Worm (Caenorhabditis elegans): ENCODE results near the gene ser-1.
A peak's percentile ranks its signal among the peaks of the same experiment; 100 is the strongest.

ser-1 gene

DNA sequence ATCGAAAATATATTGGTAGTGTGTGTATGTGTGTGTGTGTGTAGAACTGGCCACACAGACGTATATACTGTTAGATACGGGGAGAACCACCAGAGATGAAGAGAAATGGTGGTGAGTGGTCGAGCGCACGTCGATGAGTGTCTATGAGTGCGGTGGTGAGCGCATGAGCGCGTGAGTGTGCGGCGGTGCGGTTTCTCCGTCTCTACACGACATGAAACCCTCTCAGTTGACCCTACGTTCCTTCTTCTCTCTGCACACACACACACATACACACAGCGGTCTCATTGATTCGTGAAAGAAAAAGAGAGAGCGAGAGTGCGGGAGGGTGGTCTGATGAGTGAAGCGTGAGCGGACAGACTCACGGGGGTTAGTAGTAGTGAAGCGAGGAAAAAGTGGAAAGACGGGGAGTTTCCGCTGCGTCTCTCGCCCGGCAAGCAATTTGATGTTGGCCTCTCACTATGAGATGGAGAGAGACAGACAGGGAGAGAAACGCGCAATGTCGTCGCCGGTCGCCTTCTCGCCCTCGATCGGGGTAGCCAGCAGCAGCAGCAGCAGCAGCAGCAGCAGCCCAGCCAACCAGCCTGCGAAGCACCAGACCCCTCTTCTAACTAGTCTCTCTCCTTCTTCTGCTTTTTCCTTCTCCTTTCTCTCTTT, 32.9 kb downstream of the ser-1 start (continued):
- TF ChIP-seq repo-1 (tag; optimal IDR thresholded peaks at IDR 0.05) = peak; percentile 81
- TF ChIP-seq gei-17 (GFP tag; optimal IDR thresholded peaks at IDR 0.05) = peak; percentile 82
- no peak; the same call in 1 of the 2 replicates for TF ChIP-seq lin-26 (GFP tag; IDR thresholded peaks at IDR 0.05)
- peak; percentile 80 for TF ChIP-seq K11D2.4 (GFP tag; IDR thresholded peaks at IDR 0.05)
- TF ChIP-seq ceh-91 (GFP tag; IDR thresholded peaks at IDR 0.05) = no peak
- 0 out of 2 replicates have a peak, but pooled peaks have one; percentile 39 for TF ChIP-seq bed-1 (GFP tag; IDR thresholded peaks at IDR 0.05)
- no peak for TF ChIP-seq lsl-1 (GFP tag; optimal IDR thresholded peaks at IDR 0.05)
- peak; percentile 98 for TF ChIP-seq chd-7 (tag; optimal IDR thresholded peaks at IDR 0.05)
- peak; percentile 92 for TF ChIP-seq nhr-90 (tag; optimal IDR thresholded peaks at IDR 0.05)
- no peak for TF ChIP-seq lsy-27 (tag; optimal IDR thresholded peaks at IDR 0.05; ENCODE audit: borderline replicate concordance, insufficient read depth)
- peak; percentile 94 for TF ChIP-seq nfyb-1 (GFP tag; IDR thresholded peaks at IDR 0.05)
- peak; percentile 92 for TF ChIP-seq pbrm-1 (GFP tag; IDR thresholded peaks at IDR 0.05)
- peak; percentile 67 for TF ChIP-seq mcd-1 (GFP tag; IDR thresholded peaks at IDR 0.05)
- TF ChIP-seq ama-1 (optimal IDR thresholded peaks at IDR 0.05) = peak; percentile 29
- no peak for TF ChIP-seq ama-1 (GFP tag; optimal IDR thresholded peaks at IDR 0.05)
- no peak for TF ChIP-seq madf-6 (GFP tag; IDR thresholded peaks at IDR 0.05)
- TF ChIP-seq nhr-120 (GFP tag; IDR thresholded peaks at IDR 0.05) = no peak
- TF ChIP-seq ekl-4 (GFP tag; IDR thresholded peaks at IDR 0.05) = no peak; the same call in 1 of the 2 replicates
- TF ChIP-seq B0035.1 (tag; optimal IDR thresholded peaks at IDR 0.05) = peak; percentile 87
- TF ChIP-seq let-607 (tag; optimal IDR thresholded peaks at IDR 0.05) = peak; percentile 72 to 79
- TF ChIP-seq zim-3 (tag; optimal IDR thresholded peaks at IDR 0.05) = peak; percentile 12
- TF ChIP-seq mel-28 (tag; optimal IDR thresholded peaks at IDR 0.05; ENCODE audit: borderline replicate concordance) = no peak
- TF ChIP-seq lin-54 (GFP tag; optimal IDR thresholded peaks at IDR 0.05) = peak; percentile 65
- no peak for TF ChIP-seq nfya-1 (tag; optimal IDR thresholded peaks at IDR 0.05; ENCODE audit: borderline replicate concordance, insufficient read depth)
- peak; percentile 73 for TF ChIP-seq sptf-2 (GFP tag; optimal IDR thresholded peaks at IDR 0.05)
- no peak for TF ChIP-seq egl-18 (GFP tag; IDR thresholded peaks at IDR 0.05)
- no peak for TF ChIP-seq ceh-40 (GFP tag; IDR thresholded peaks at IDR 0.05)
- TF ChIP-seq Y95B8A.8 (GFP tag; IDR thresholded peaks at IDR 0.05) = peak; percentile 69; the same call in 1 of the 2 replicates
- TF ChIP-seq ztf-26 (tag; optimal IDR thresholded peaks at IDR 0.05) = peak; percentile 94
- peak; percentile 45 for TF ChIP-seq F52B5.7 (tag; optimal IDR thresholded peaks at IDR 0.05)
- no peak for TF ChIP-seq sdz-38 (tag; optimal IDR thresholded peaks at IDR 0.05)
- no peak for TF ChIP-seq nfya-2 (GFP tag; IDR thresholded peaks at IDR 0.05)
- peak; percentile 95 for TF ChIP-seq madf-10 (tag; optimal IDR thresholded peaks at IDR 0.05)
- no peak for TF ChIP-seq B0019.2 (GFP tag; conservative IDR thresholded peaks at IDR 0.05)
- no peak for TF ChIP-seq efl-1 (GFP tag; optimal IDR thresholded peaks at IDR 0.05)
- TF ChIP-seq lin-35 (GFP tag; optimal IDR thresholded peaks at IDR 0.05) = peak in 1 of 3 experiments; percentile 50
- TF ChIP-seq bed-2 (GFP tag; IDR thresholded peaks at IDR 0.05) = no peak
- TF ChIP-seq let-526 (GFP tag; IDR thresholded peaks at IDR 0.05) = no peak; the same call in 1 of the 2 replicates
- peak; percentile 49 for TF ChIP-seq B0261.1 (tag; optimal IDR thresholded peaks at IDR 0.05)
- peak; percentile 90 for TF ChIP-seq athp-1 (tag; optimal IDR thresholded peaks at IDR 0.05)
- peak; percentile 83 for TF ChIP-seq F22D6.2 (tag; optimal IDR thresholded peaks at IDR 0.05)
- no peak for TF ChIP-seq ceh-58 (GFP tag; IDR thresholded peaks at IDR 0.05)
- TF ChIP-seq egrh-3 (GFP tag; IDR thresholded peaks at IDR 0.05) = peak; percentile 97
- peak; percentile 23 for TF ChIP-seq snpc-1.3 (tag; optimal IDR thresholded peaks at IDR 0.05; ENCODE audit: insufficient read depth)
- TF ChIP-seq B0336.3 (GFP tag; IDR thresholded peaks at IDR 0.05) = peak; percentile 98
- TF ChIP-seq egl-44 (GFP tag; IDR thresholded peaks at IDR 0.05) = peak; percentile 82
- peak; percentile 93 for TF ChIP-seq atf-7 (tag; optimal IDR thresholded peaks at IDR 0.05)
- TF ChIP-seq him-1 (tag; optimal IDR thresholded peaks at IDR 0.05) = no peak

Measured in whole organism, young adult.